Fruit fly (Drosophila melanogaster): ENCODE results near the gene Cmpk.

The Cmpk gene

dm6 chr3R:26095551-26095950, 40.3 kb upstream of the Cmpk start:
- TF ChIP-seq Med (GFP tag) (no peak), lbe (GFP tag; optimal IDR thresholded peaks at IDR 0.05) (no peak), Ada2b (GFP tag; IDR thresholded peaks at IDR 0.05) (no peak), Atf6 (GFP tag; IDR thresholded peaks at IDR 0.05) (no peak), Trl (optimal IDR thresholded peaks at IDR 0.05) (no peak), Trl (GFP tag; optimal IDR thresholded peaks at IDR 0.05) (no peak), Dip3 (GFP tag; optimal IDR thresholded peaks at IDR 0.05) (no peak), CG30020 (tag; optimal IDR thresholded peaks at IDR 0.05) (no peak), Neu2 (GFP tag; optimal IDR thresholded peaks at IDR 0.05; ENCODE audit: borderline replicate concordance) (no peak), btn (GFP tag; optimal IDR thresholded peaks at IDR 0.05) (no peak), Hmx (GFP tag; optimal IDR thresholded peaks at IDR 0.05) (no peak), Dp (GFP tag; optimal IDR thresholded peaks at IDR 0.05) (no peak), eyg (GFP tag; optimal IDR thresholded peaks at IDR 0.05) (no peak)

dm6 chr3R:26081380-26081991, 26.2 kb upstream of the Cmpk start:
- peak in 1 of 2 experiments; percentile 53 for TF ChIP-seq Hr51 (GFP tag; optimal IDR thresholded peaks at IDR 0.05)
- no peak for TF ChIP-seq ro (GFP tag; IDR thresholded peaks at IDR 0.05)
- TF ChIP-seq ind (GFP tag; optimal IDR thresholded peaks at IDR 0.05): peak; percentile 48
- TF ChIP-seq tap (tag; optimal IDR thresholded peaks at IDR 0.05): peak; percentile 36
- peak; percentile 35; the same call in 1 of the 2 replicates for TF ChIP-seq CG10959 (GFP tag; IDR thresholded peaks at IDR 0.05)
- peak; percentile 11 for TF ChIP-seq CG12942 (GFP tag; optimal IDR thresholded peaks at IDR 0.05)
- TF ChIP-seq Xbp1 (GFP tag; optimal IDR thresholded peaks at IDR 0.05): peak; percentile 47
- no peak for TF ChIP-seq CG4282 (GFP tag; optimal IDR thresholded peaks at IDR 0.05)
- TF ChIP-seq pnt (GFP tag; optimal IDR thresholded peaks at IDR 0.05): no peak
- no peak for TF ChIP-seq sc (optimal IDR thresholded peaks at IDR 0.05)
- peak; percentile 49 for TF ChIP-seq sc (GFP tag; optimal IDR thresholded peaks at IDR 0.05)
- no peak for TF ChIP-seq CG18619 (GFP tag; optimal IDR thresholded peaks at IDR 0.05)
- peak; percentile 54; the same call in 1 of the 3 replicates for TF ChIP-seq CG11695 (GFP tag; IDR thresholded peaks at IDR 0.05)
- TF ChIP-seq danr (GFP tag; IDR thresholded peaks at IDR 0.05): 0 out of 2 replicates have a peak, but pooled peaks have one; percentile 31
- no peak for TF ChIP-seq trh (GFP tag; optimal IDR thresholded peaks at IDR 0.05)
- TF ChIP-seq grau (tag; optimal IDR thresholded peaks at IDR 0.05): peak; percentile 48
- TF ChIP-seq sisA (GFP tag; IDR thresholded peaks at IDR 0.05): peak; percentile 47; the same call in 1 of the 2 replicates
- TF ChIP-seq CG8944 (GFP tag; optimal IDR thresholded peaks at IDR 0.05): no peak
- TF ChIP-seq otp (GFP tag; IDR thresholded peaks at IDR 0.05): 0 out of 3 replicates have a peak, but pooled peaks have one; percentile 42
- peak; percentile 64; the same call in 1 of the 2 replicates for TF ChIP-seq peb (GFP tag; IDR thresholded peaks at IDR 0.05)
- peak; percentile 62 for TF ChIP-seq Spps (tag; optimal IDR thresholded peaks at IDR 0.05)
- TF ChIP-seq ara (GFP tag; IDR thresholded peaks at IDR 0.05): peak; percentile 69
- TF ChIP-seq CG30431 (GFP tag; optimal IDR thresholded peaks at IDR 0.05): peak; percentile 2
- no peak for TF ChIP-seq CG13123 (GFP tag; optimal IDR thresholded peaks at IDR 0.05)
- peak; percentile 79 for TF ChIP-seq CG10979 (tag; optimal IDR thresholded peaks at IDR 0.05)
- no peak for TF ChIP-seq aop (GFP tag; IDR thresholded peaks at IDR 0.05)
- TF ChIP-seq nerfin-1 (tag; optimal IDR thresholded peaks at IDR 0.05): no peak
- TF ChIP-seq dpn (GFP tag; optimal IDR thresholded peaks at IDR 0.05): no peak
- TF ChIP-seq Xrp1 (GFP tag; IDR thresholded peaks at IDR 0.05): peak; percentile 82
- TF ChIP-seq sqz (GFP tag; optimal IDR thresholded peaks at IDR 0.05): peak; percentile 6
- peak; percentile 53 for TF ChIP-seq kay (GFP tag; optimal IDR thresholded peaks at IDR 0.05)
- TF ChIP-seq salm (tag; optimal IDR thresholded peaks at IDR 0.05): no peak
- TF ChIP-seq CG9215 (GFP tag; IDR thresholded peaks at IDR 0.05): no peak
- peak; percentile 42 for TF ChIP-seq CG15696 (tag; optimal IDR thresholded peaks at IDR 0.05)
- peak; percentile 58 for TF ChIP-seq CG8924 (tag; optimal IDR thresholded peaks at IDR 0.05)
- peak; percentile 45 for TF ChIP-seq tin (GFP tag; optimal IDR thresholded peaks at IDR 0.05)
- peak; percentile 13 for TF ChIP-seq CG18764 (GFP tag; optimal IDR thresholded peaks at IDR 0.05)
- no peak for TF ChIP-seq NK7.1 (GFP tag; optimal IDR thresholded peaks at IDR 0.05)

Data from whole organism, embryonic.